Fruit fly (Drosophila melanogaster): ENCODE results near the gene mira.

DNA sequence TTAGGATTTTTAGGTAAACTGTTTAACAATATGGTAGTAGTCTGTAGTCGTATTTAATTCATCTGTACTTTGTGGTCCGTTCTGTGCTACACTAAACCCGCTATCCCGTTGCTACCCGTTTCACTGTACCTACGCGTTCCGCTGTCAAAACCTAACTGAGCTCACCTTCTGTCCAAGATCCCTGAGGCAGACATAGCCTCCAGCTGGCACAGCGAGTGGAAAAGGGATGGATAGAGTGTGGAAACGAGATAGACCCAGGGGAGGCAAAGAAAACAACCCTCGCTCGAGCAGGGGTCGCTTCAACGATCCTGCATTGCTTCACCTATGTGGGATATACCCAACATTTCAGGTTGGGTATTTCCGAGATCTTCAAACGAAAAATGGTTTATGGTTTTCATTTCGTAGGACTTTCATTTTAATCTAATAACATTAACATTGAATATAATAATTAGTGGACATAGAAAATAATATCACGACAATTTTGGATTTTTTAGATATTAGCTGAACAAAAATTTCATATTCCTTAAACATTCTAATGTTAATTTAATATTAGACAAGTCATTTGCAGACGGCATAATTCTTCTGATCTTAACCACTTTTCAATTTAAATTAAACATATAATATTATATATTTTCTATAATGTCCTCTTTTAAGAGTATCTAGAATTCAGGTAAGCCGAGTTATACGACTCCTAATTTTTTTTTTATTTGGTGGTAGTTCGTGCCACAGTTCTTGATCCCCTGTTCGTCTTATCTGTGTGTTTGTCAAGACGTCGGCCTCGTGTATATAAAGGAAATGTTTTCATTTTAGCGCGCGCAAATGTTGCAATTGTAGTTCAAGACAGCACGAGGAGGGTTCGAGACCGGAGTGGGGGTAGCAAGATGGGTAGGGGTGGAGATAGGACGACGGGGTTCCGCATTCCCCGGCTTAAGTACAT is at the start of gene mira:
- TF ChIP-seq ttk (optimal IDR thresholded peaks at IDR 0.05) (no peak), Myc (optimal IDR thresholded peaks at IDR 0.05) (no peak)

Data from Kc167 (cell line).